In the genomic region with DNA sequence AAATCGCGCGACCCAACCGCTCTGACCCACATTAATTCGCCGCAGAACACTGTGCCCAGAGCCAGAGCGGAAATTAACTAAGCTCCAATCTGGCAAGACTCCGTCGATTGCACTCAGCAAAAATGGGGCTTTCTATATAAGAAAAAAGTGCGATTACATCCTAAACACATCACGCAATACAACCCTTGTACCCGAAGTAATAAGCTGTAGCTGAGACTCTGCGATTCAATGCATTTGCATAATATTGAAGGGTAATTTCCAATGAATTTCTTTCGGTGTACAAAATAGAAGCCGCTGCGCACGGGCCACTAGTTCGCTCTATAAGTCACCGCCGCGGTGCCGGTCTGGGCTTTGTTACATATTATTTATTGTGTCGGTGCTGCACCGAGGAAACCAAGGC, we compare ENCODE assay signal across 1 fruit fly cellular context.
TF ChIP-seq lines count a peak whose summit lies in the region.

No protein-coding gene starts in this region.

TF ChIP-seq in whole organism, embryonic, 481 proteins besides CTCF, POLR2A, EP300 and RAD21 (continued from another document):
- no peak for TF ChIP-seq CG10147 (GFP tag; optimal IDR thresholded peaks at IDR 0.05; lab: Kevin White, UChicago)
- no peak for TF ChIP-seq CG1647 (GFP tag; optimal IDR thresholded peaks at IDR 0.05; lab: Kevin White, UChicago)
- TF ChIP-seq tna (GFP tag; IDR thresholded peaks at IDR 0.05; lab: Robert Waterston, UW; ENCODE audit: partially characterized antibody), result no peak
- no peak for TF ChIP-seq jumu (GFP tag; optimal IDR thresholded peaks at IDR 0.05; lab: Kevin White, UChicago)
- no peak for TF ChIP-seq sna (GFP tag; IDR thresholded peaks at IDR 0.05; lab: Robert Waterston, UW; ENCODE audit: partially characterized antibody)
- TF ChIP-seq vvl (GFP tag; IDR thresholded peaks at IDR 0.05; lab: Robert Waterston, UW), result peak; percentile 47; the same call in 1 of the 2 replicates
- TF ChIP-seq CG7963 (GFP tag; IDR thresholded peaks at IDR 0.05; lab: Robert Waterston, UW; ENCODE audit: partially characterized antibody), result no peak
- TF ChIP-seq Hsf (GFP tag; optimal IDR thresholded peaks at IDR 0.05; lab: Kevin White, UChicago), result peak; percentile 2
- TF ChIP-seq Drgx (GFP tag; IDR thresholded peaks at IDR 0.05; lab: Robert Waterston, UW), result peak; percentile 70
- peak; percentile 8 for TF ChIP-seq dmrt11E (tag; optimal IDR thresholded peaks at IDR 0.05; lab: Kevin White, UChicago)
- no peak for TF ChIP-seq Camta (GFP tag; optimal IDR thresholded peaks at IDR 0.05; lab: Kevin White, UChicago)
- peak; percentile 25 for TF ChIP-seq Ssrp (tag; optimal IDR thresholded peaks at IDR 0.05; lab: Kevin White, UChicago)
- TF ChIP-seq CG12236 (GFP tag; optimal IDR thresholded peaks at IDR 0.05; lab: Kevin White, UChicago), result no peak
- 0 out of 2 replicates have a peak, but pooled peaks have one; percentile 25 for TF ChIP-seq ttk (GFP tag; IDR thresholded peaks at IDR 0.05; lab: Robert Waterston, UW)
- no peak for TF ChIP-seq z (GFP tag; IDR thresholded peaks at IDR 0.05; lab: Robert Waterston, UW)
- no peak for TF ChIP-seq CG15073 (GFP tag; optimal IDR thresholded peaks at IDR 0.05; lab: Kevin White, UChicago)
